Fruit fly (Drosophila melanogaster) whole organism, embryonic: ENCODE results near the gene CG8861.
A peak's percentile ranks its signal among the peaks of the same experiment; 100 is the strongest.

Experiments used
- CG10959 ChIP-seq: fragments of 200-800 bp; sonication (Bioruptor generic); IDR thresholded peaks from 2 replicates; pipeline ENCODE4 v1.3.6; 2022; ENCODE audit warnings: missing biosample characterization, missing genetic modification characterization
- CG10979 ChIP-seq: fragments of 200-800 bp; sonication (Bioruptor generic); optimal IDR thresholded peaks from 2 replicates; lab custom pipeline; 2018; ENCODE audit warnings: missing biosample characterization, mild to moderate bottlenecking, missing genetic modification characterization, moderate library complexity
- CG11504 ChIP-seq: fragments of 200-800 bp; sonication (Bioruptor generic); optimal IDR thresholded peaks from 3 replicates; lab custom pipeline; 2019; ENCODE audit warnings: missing biosample characterization, mild to moderate bottlenecking, missing genetic modification characterization, moderate library complexity
- CG12659 ChIP-seq: fragments of 200-800 bp; sonication (Bioruptor generic); optimal IDR thresholded peaks from 3 replicates; lab custom pipeline; 2017; ENCODE audit warnings: mild to moderate bottlenecking, missing biosample characterization, missing genetic modification reagents, missing genetic modification characterization
- CG12769 ChIP-seq: fragments of 200-800 bp; sonication (Bioruptor generic); optimal IDR thresholded peaks from 2 replicates; lab custom pipeline; 2019; ENCODE audit warnings: missing biosample characterization, mild to moderate bottlenecking, missing genetic modification characterization, moderate library complexity
- CG13775 ChIP-seq: fragments of 200-800 bp; sonication (Bioruptor generic); optimal IDR thresholded peaks from 3 replicates; lab custom pipeline; 2017; ENCODE audit warnings: missing biosample characterization, mild to moderate bottlenecking, missing genetic modification characterization
- CG15696 ChIP-seq: fragments of 200-800 bp; sonication (Bioruptor generic); optimal IDR thresholded peaks from 2 replicates; lab custom pipeline; 2019; ENCODE audit warnings: missing biosample characterization, mild to moderate bottlenecking, missing genetic modification characterization, moderate library complexity
- CG16779 ChIP-seq: fragments of 200-800 bp; sonication (Bioruptor generic); IDR thresholded peaks from 2 replicates; pipeline ENCODE4 v1.3.6; 2022; ENCODE audit warnings: missing biosample characterization, missing genetic modification characterization
- CG18011 ChIP-seq: fragments of 200-800 bp; sonication (Bioruptor generic); optimal IDR thresholded peaks from 2 replicates; lab custom pipeline; 2017; ENCODE audit warnings: missing biosample characterization, missing genetic modification characterization, mild to moderate bottlenecking, moderate library complexity, missing genotype
- CG2202 ChIP-seq: fragments of 200-800 bp; sonication (Bioruptor generic); optimal IDR thresholded peaks from 2 replicates; lab custom pipeline; 2018; ENCODE audit warnings: missing biosample characterization, mild to moderate bottlenecking, missing genetic modification characterization
- CG30403 ChIP-seq: fragments of 200-800 bp; sonication (Bioruptor generic); optimal IDR thresholded peaks from 3 replicates; lab custom pipeline; 2016; ENCODE audit warnings: missing biosample characterization, missing genetic modification characterization
- CG3065 ChIP-seq: fragments of 200-800 bp; sonication (Bioruptor generic); optimal IDR thresholded peaks from 2 replicates; lab custom pipeline; 2016; ENCODE audit warnings: missing biosample characterization, missing genetic modification characterization
- CG32772 ChIP-seq: fragments of 200-800 bp; sonication (Bioruptor generic); IDR thresholded peaks from 2 replicates; pipeline ENCODE4 v1.3.6; 2022; ENCODE audit warnings: missing biosample characterization, missing genetic modification characterization
- CG3281 ChIP-seq: fragments of 200-800 bp; sonication (Bioruptor generic); optimal IDR thresholded peaks from 3 replicates; lab custom pipeline; 2017; ENCODE audit warnings: missing biosample characterization, mild to moderate bottlenecking, missing genetic modification characterization
- CG4424 ChIP-seq: fragments of 200-800 bp; sonication (Bioruptor generic); optimal IDR thresholded peaks from 3 replicates; lab custom pipeline; 2016; ENCODE audit warnings: missing biosample characterization, missing genetic modification characterization
- CG4730 ChIP-seq: fragments of 200-800 bp; sonication (Bioruptor generic); IDR thresholded peaks from 2 replicates; pipeline ENCODE4 v1.3.6; 2022; ENCODE audit warnings: missing biosample characterization, missing genetic modification characterization
- CG4820 ChIP-seq: fragments of 200-800 bp; sonication (Bioruptor generic); optimal IDR thresholded peaks from 3 replicates; lab custom pipeline; 2016; ENCODE audit warnings: missing biosample characterization, missing genetic modification characterization
- CG6791 ChIP-seq: fragments of 200-800 bp; sonication (Bioruptor generic); IDR thresholded peaks from 3 replicates; pipeline ENCODE4 v1.3.6; 2022; ENCODE audit warnings: missing biosample characterization, missing genetic modification characterization; ENCODE audit not compliant: partially characterized antibody
- CG6813 ChIP-seq: fragments of 200-800 bp; sonication (Bioruptor generic); optimal IDR thresholded peaks from 2 replicates; lab custom pipeline; 2017; ENCODE audit warnings: missing biosample characterization, missing genetic modification characterization, mild to moderate bottlenecking, moderate library complexity, missing genetic modification reagents
- CG7357 ChIP-seq: fragments of 200-800 bp; sonication (Bioruptor generic); IDR thresholded peaks from 3 replicates; pipeline ENCODE4 v1.3.6; 2022; ENCODE audit warnings: missing biosample characterization, missing genetic modification characterization
- CG8388 ChIP-seq: fragments of 200-800 bp; sonication (Bioruptor generic); optimal IDR thresholded peaks from 2 replicates; lab custom pipeline; 2019; ENCODE audit warnings: missing biosample characterization, mild to moderate bottlenecking, missing genetic modification characterization, moderate library complexity
- D ChIP-seq, 2 experiments: fragments of 200-800 bp in 1 of 2; fragments of >200 bp in 1 of 2; sonication (Bioruptor generic) in 1 of 2; optimal IDR thresholded peaks; 2 replicates in 1 of 2; 3 replicates in 1 of 2; lab custom pipeline; 2017; ENCODE audit warnings: mild to moderate bottlenecking in 1 of 2, missing biosample characterization in 1 of 2, missing genetic modification characterization in 1 of 2, missing genetic modification reagents in 1 of 2
- Dfd ChIP-seq, 2 experiments: fragments of >200 bp; optimal IDR thresholded peaks; 2 replicates each; lab custom pipeline; 2017; ENCODE audit warnings: missing biosample characterization in 2 of 2, missing genetic modification characterization in 2 of 2
- Dll ChIP-seq: fragments of 200-800 bp; sonication (Bioruptor generic); IDR thresholded peaks from 4 replicates; pipeline ENCODE4 v1.3.6; 2022; ENCODE audit warnings: missing biosample characterization, missing genetic modification characterization; ENCODE audit not compliant: partially characterized antibody
- Ets97D ChIP-seq: fragments of 200-800 bp; sonication (Bioruptor generic); optimal IDR thresholded peaks from 3 replicates; lab custom pipeline; 2016; ENCODE audit warnings: missing biosample characterization, missing genetic modification characterization
- MBD-R2 ChIP-seq: fragments of 200-800 bp; sonication (Bioruptor generic); IDR thresholded peaks from 2 replicates; pipeline ENCODE4 v1.3.6; 2022; ENCODE audit warnings: missing biosample characterization, missing genetic modification characterization
- NFAT ChIP-seq: fragments of 200-800 bp; sonication (Bioruptor generic); IDR thresholded peaks from 2 replicates; pipeline ENCODE4 v1.3.6; 2022; ENCODE audit warnings: missing biosample characterization, missing genetic modification characterization
- Taf1 ChIP-seq: fragments of 200-800 bp; sonication (Bioruptor generic); IDR thresholded peaks from 2 replicates; pipeline ENCODE4 v1.3.6; 2022; ENCODE audit warnings: missing biosample characterization, missing genetic modification characterization
- Xbp1 ChIP-seq: fragments of 200-800 bp; sonication (Bioruptor generic); optimal IDR thresholded peaks from 3 replicates; lab custom pipeline; 2016; ENCODE audit warnings: missing biosample characterization, mild to moderate bottlenecking, missing genetic modification characterization
- abd-A ChIP-seq: fragments of 200-800 bp; sonication (Bioruptor generic); optimal IDR thresholded peaks from 3 replicates; lab custom pipeline; 2019; ENCODE audit warnings: missing biosample characterization, mild to moderate bottlenecking, missing genetic modification characterization, moderate library complexity
- ap ChIP-seq: fragments of 200-800 bp; sonication (Bioruptor generic); IDR thresholded peaks from 2 replicates; pipeline ENCODE4 v1.3.6; 2022; ENCODE audit warnings: missing biosample characterization, missing genetic modification characterization
- ash1 ChIP-seq: fragments of 200-800 bp; sonication (Bioruptor generic); optimal IDR thresholded peaks from 2 replicates; lab custom pipeline; 2018; ENCODE audit warnings: missing biosample characterization, mild to moderate bottlenecking, missing genetic modification characterization
- btn ChIP-seq: fragments of 200-800 bp; sonication (Bioruptor generic); optimal IDR thresholded peaks from 2 replicates; lab custom pipeline; 2016; ENCODE audit warnings: missing biosample characterization, missing genetic modification characterization
- caup ChIP-seq: fragments of 200-800 bp; sonication (Bioruptor generic); optimal IDR thresholded peaks from 3 replicates; lab custom pipeline; 2017; ENCODE audit warnings: missing biosample characterization, mild to moderate bottlenecking, missing genetic modification characterization, moderate library complexity; ENCODE audit not compliant: severe bottlenecking
- ham ChIP-seq: fragments of 200-800 bp; sonication (Bioruptor generic); IDR thresholded peaks from 2 replicates; pipeline ENCODE4 v1.3.6; 2022; ENCODE audit warnings: missing biosample characterization, missing genetic modification characterization
- insv ChIP-seq, 2 experiments: fragments of 200-800 bp; sonication (Bioruptor generic); optimal IDR thresholded peaks; 3 replicates each; lab custom pipeline; 2016 to 2018; ENCODE audit warnings: missing biosample characterization in 2 of 2, missing genetic modification characterization in 2 of 2
- inv ChIP-seq: fragments of 200-800 bp; sonication (Bioruptor generic); IDR thresholded peaks from 2 replicates; pipeline ENCODE4 v1.3.6; 2022; ENCODE audit warnings: missing biosample characterization, missing genetic modification characterization; ENCODE audit not compliant: partially characterized antibody
- kni ChIP-seq: fragments of 200-800 bp; sonication (Bioruptor generic); optimal IDR thresholded peaks from 3 replicates; lab custom pipeline; 2017; ENCODE audit warnings: mild to moderate bottlenecking, missing biosample characterization, missing genetic modification reagents, missing genetic modification characterization
- knrl ChIP-seq: fragments of 200-800 bp; sonication (Bioruptor generic); IDR thresholded peaks from 3 replicates; pipeline ENCODE4 v1.3.6; 2022; ENCODE audit warnings: missing biosample characterization, missing genetic modification characterization; ENCODE audit not compliant: partially characterized antibody
- phol ChIP-seq: fragments of 200-800 bp; sonication (Bioruptor generic); optimal IDR thresholded peaks from 3 replicates; lab custom pipeline; 2018; ENCODE audit warnings: missing biosample characterization, mild to moderate bottlenecking, missing genetic modification characterization, moderate library complexity
- pzg ChIP-seq: fragments of 200-800 bp; sonication (Bioruptor generic); optimal IDR thresholded peaks from 3 replicates; lab custom pipeline; 2018; ENCODE audit warnings: missing biosample characterization, mild to moderate bottlenecking, missing genetic modification characterization, moderate library complexity
- rib ChIP-seq: fragments of 200-800 bp; sonication (Bioruptor generic); IDR thresholded peaks from 2 replicates; pipeline ENCODE4 v1.3.6; 2022; ENCODE audit warnings: missing biosample characterization, missing genetic modification characterization
- run ChIP-seq: fragments of 200-800 bp; sonication (Bioruptor generic); optimal IDR thresholded peaks from 3 replicates; lab custom pipeline; 2018; ENCODE audit warnings: missing biosample characterization, mild to moderate bottlenecking, missing genetic modification characterization
- slbo ChIP-seq: fragments of 200-800 bp; sonication (Bioruptor generic); IDR thresholded peaks from 2 replicates; pipeline ENCODE4 v1.3.6; 2022; ENCODE audit warnings: missing biosample characterization, missing genetic modification characterization
- stwl ChIP-seq: fragments of 200-800 bp; sonication (Bioruptor generic); optimal IDR thresholded peaks from 3 replicates; lab custom pipeline; 2018; ENCODE audit warnings: missing biosample characterization, mild to moderate bottlenecking, missing genetic modification characterization, moderate library complexity
- sug ChIP-seq: fragments of 200-800 bp; optimal IDR thresholded peaks from 2 replicates; lab custom pipeline; 2019; ENCODE audit warnings: missing biosample characterization, mild to moderate bottlenecking, missing genetic modification characterization, moderate library complexity
- tin ChIP-seq: fragments of 200-800 bp; sonication (Bioruptor generic); optimal IDR thresholded peaks from 3 replicates; lab custom pipeline; 2016; ENCODE audit warnings: missing biosample characterization, missing genetic modification characterization
- trem ChIP-seq: fragments of 200-800 bp; optimal IDR thresholded peaks from 3 replicates; lab custom pipeline; 2019; ENCODE audit warnings: missing biosample characterization, mild to moderate bottlenecking, missing genetic modification characterization, moderate library complexity
- yki ChIP-seq: fragments of >200 bp; optimal IDR thresholded peaks from 3 replicates; lab custom pipeline; 2018
- zen ChIP-seq: fragments of 200-800 bp; sonication (Bioruptor generic); optimal IDR thresholded peaks from 3 replicates; lab custom pipeline; 2018; ENCODE audit warnings: missing biosample characterization, mild to moderate bottlenecking, missing genetic modification characterization, moderate library complexity

The CG8861 gene

dm6 chr3R:9328812-9329211, 501 bp upstream of the CG8861 start (continued):
- peak; percentile 40 for TF ChIP-seq abd-A (tag; lab: Kevin White, UChicago)
- TF ChIP-seq inv (GFP tag; lab: Robert Waterston, UW) = no peak
- no peak for TF ChIP-seq CG10979
- TF ChIP-seq sug (tag; lab: Kevin White, UChicago) = peak; percentile 17
- no peak for TF ChIP-seq CG12769
- no peak for TF ChIP-seq insv (GFP tag; optimal IDR thresholded peaks at IDR 0.05; lab: Kevin White, UChicago)
- TF ChIP-seq stwl = peak; percentile 82
- no peak for TF ChIP-seq rib (GFP tag; lab: Robert Waterston, UW)
- TF ChIP-seq CG16779 = no peak
- TF ChIP-seq NFAT (GFP tag; lab: Robert Waterston, UW) = peak; percentile 39; the same call in 1 of the 2 replicates
- TF ChIP-seq ham (GFP tag; lab: Robert Waterston, UW) = no peak
- TF ChIP-seq CG7357 (GFP tag; lab: Robert Waterston, UW) = no peak
- TF ChIP-seq slbo (GFP tag; lab: Robert Waterston, UW) = peak; percentile 24; the same call in 1 of the 2 replicates
- TF ChIP-seq CG15696 (tag; lab: Kevin White, UChicago) = no peak
- no peak for TF ChIP-seq CG4730 (GFP tag; lab: Robert Waterston, UW)
- peak; percentile 17 for TF ChIP-seq yki (lab: Kevin White, UChicago)
- TF ChIP-seq btn (GFP tag; lab: Kevin White, UChicago) = no peak
- peak; percentile 23 for TF ChIP-seq phol (tag; lab: Kevin White, UChicago)
- TF ChIP-seq D (optimal IDR thresholded peaks at IDR 0.05; lab: Kevin White, UChicago) = no peak
- no peak for TF ChIP-seq D (GFP tag; optimal IDR thresholded peaks at IDR 0.05; lab: Kevin White, UChicago)
- TF ChIP-seq zen (tag; lab: Kevin White, UChicago) = peak; percentile 61
- TF ChIP-seq knrl (GFP tag; lab: Robert Waterston, UW) = peak; percentile 72; the same call in 2 of the 3 replicates
- no peak for TF ChIP-seq ap
- peak; percentile 1 for TF ChIP-seq CG12659 (GFP tag; lab: Kevin White, UChicago)
- TF ChIP-seq CG30403 (GFP tag; lab: Kevin White, UChicago) = no peak
- TF ChIP-seq MBD-R2 (GFP tag; lab: Robert Waterston, UW) = peak; percentile 31; the same call in 1 of the 2 replicates
- no peak for TF ChIP-seq trem (tag; lab: Kevin White, UChicago)
- no peak for TF ChIP-seq CG3281 (GFP tag; lab: Kevin White, UChicago)
- no peak for TF ChIP-seq CG10959
- no peak for TF ChIP-seq run (tag; lab: Kevin White, UChicago)
- no peak for TF ChIP-seq CG11504 (tag; lab: Kevin White, UChicago)
- TF ChIP-seq CG4820 = no peak
- TF ChIP-seq Xbp1 (GFP tag; lab: Kevin White, UChicago) = peak; percentile 8
- no peak for TF ChIP-seq CG3065
- TF ChIP-seq CG2202 (tag; lab: Kevin White, UChicago) = no peak
- peak; percentile 30 for TF ChIP-seq pzg
- TF ChIP-seq CG32772 (GFP tag; lab: Robert Waterston, UW) = no peak
- TF ChIP-seq Ets97D (GFP tag; lab: Kevin White, UChicago) = peak; percentile 54
- no peak for TF ChIP-seq CG6813 (GFP tag; lab: Kevin White, UChicago)
- TF ChIP-seq Taf1 = no peak
- no peak for TF ChIP-seq caup
- no peak for TF ChIP-seq CG8388 (GFP tag; lab: Kevin White, UChicago)
- peak in 1 of 2 experiments; percentile 72 for TF ChIP-seq Dfd (GFP tag; optimal IDR thresholded peaks at IDR 0.05; lab: Kevin White, UChicago)
- no peak for TF ChIP-seq CG13775 (GFP tag; lab: Kevin White, UChicago)
- TF ChIP-seq CG6791 = 0 out of 3 replicates have a peak, but pooled peaks have one; percentile 26
- TF ChIP-seq ash1 (GFP tag; lab: Kevin White, UChicago) = no peak
- no peak for TF ChIP-seq kni
- no peak for TF ChIP-seq CG18011
- no peak for TF ChIP-seq Dll (GFP tag; lab: Robert Waterston, UW)
- no peak for TF ChIP-seq CG4424 (GFP tag; lab: Kevin White, UChicago)
- TF ChIP-seq tin = no peak
